Fruit fly (Drosophila melanogaster): ENCODE measurements around the gene dnk.

Gene dnk

dm6 chr3R:19031210-19031609 lies 50.4 kb downstream of the dnk start, which contains the start of the genes Prp18 and CG6013 (continued):
- peak; percentile 70 for TF ChIP-seq dsx (GFP tag; optimal IDR thresholded peaks at IDR 0.05; ENCODE audit: poor library complexity, severe bottlenecking)
- peak; percentile 98 for TF ChIP-seq fkh (GFP tag; optimal IDR thresholded peaks at IDR 0.05)
- no peak for TF ChIP-seq CG7368 (GFP tag; optimal IDR thresholded peaks at IDR 0.05)
- peak; percentile 47 for TF ChIP-seq CG32006 (GFP tag; optimal IDR thresholded peaks at IDR 0.05)
- TF ChIP-seq CG10669 (GFP tag; optimal IDR thresholded peaks at IDR 0.05) = no peak
- no peak for TF ChIP-seq salr (GFP tag; optimal IDR thresholded peaks at IDR 0.05)
- TF ChIP-seq Eip75B (GFP tag; optimal IDR thresholded peaks at IDR 0.05) = no peak
- TF ChIP-seq CG6163 (GFP tag; IDR thresholded peaks at IDR 0.05) = no peak
- no peak for TF ChIP-seq Sox102F (GFP tag; optimal IDR thresholded peaks at IDR 0.05)
- TF ChIP-seq ss (GFP tag; optimal IDR thresholded peaks at IDR 0.05) = peak in 1 of 2 experiments; percentile 13
- TF ChIP-seq CG6792 (GFP tag; optimal IDR thresholded peaks at IDR 0.05) = peak; percentile 8
- no peak for TF ChIP-seq CG11902 (GFP tag; optimal IDR thresholded peaks at IDR 0.05)
- no peak for TF ChIP-seq CG11294 (GFP tag; IDR thresholded peaks at IDR 0.05)
- no peak for TF ChIP-seq topi (GFP tag; optimal IDR thresholded peaks at IDR 0.05)
- no peak for TF ChIP-seq CG6808 (GFP tag; optimal IDR thresholded peaks at IDR 0.05)
- no peak for TF ChIP-seq CG9139 (GFP tag; optimal IDR thresholded peaks at IDR 0.05)
- no peak for TF ChIP-seq svp (GFP tag)
- no peak for TF ChIP-seq eg (GFP tag; IDR thresholded peaks at IDR 0.05)
- TF ChIP-seq fd59A (GFP tag; optimal IDR thresholded peaks at IDR 0.05) = no peak
